Worm (Caenorhabditis elegans) whole organism, dauer: ENCODE results near the gene K02H11.4.

ENCODE experiments used
- unc-62 ChIP-seq: sonication (generic microtip); optimal IDR thresholded peaks from 2 replicates; lab custom pipeline; 2017; ENCODE audit warnings: missing biosample characterization, missing genetic modification reagents, missing genetic modification characterization

K02H11.4 gene

DNA sequence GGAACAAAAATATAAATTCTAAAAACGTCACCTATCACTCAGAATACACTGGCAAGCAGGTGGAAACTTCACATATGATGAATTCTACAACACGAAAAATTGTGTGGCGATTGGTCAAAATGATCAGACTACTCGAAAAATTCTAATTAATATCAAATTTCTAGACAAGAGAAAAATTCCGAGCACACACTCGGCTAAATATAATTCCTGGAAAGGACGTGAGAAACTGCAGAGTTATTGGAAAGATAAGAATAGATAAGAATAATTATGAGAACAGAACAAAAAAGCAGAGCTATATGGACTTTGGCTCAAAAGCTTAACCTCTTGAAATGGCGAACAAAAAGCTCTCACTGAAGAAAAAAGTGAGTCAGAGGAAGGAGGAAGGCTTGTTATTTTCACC lies 43.8 kb downstream of the K02H11.4 start:
- no peak for TF ChIP-seq unc-62 (GFP tag; lab: Kevin White, UChicago)

DNA sequence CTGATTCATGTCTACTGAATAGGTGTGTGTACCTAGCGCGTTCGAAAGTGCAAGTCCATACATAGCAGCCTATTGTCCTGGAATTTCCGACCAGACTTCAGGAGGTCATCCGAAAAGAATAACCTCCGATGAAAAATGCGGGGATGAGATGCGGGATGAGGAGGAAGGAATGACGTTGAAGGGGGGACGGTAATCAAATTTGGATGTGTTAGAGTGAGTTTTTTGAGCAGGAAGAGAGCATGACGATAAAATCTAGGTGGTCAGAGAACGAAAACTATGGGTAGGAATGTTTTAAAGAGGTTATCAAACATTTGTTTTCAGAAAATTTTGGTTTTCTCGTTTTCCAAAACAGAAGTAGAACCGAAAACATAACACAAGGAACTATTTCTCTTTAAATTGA lies 45.0 kb downstream of the K02H11.4 start:
- TF ChIP-seq unc-62 (GFP tag; lab: Kevin White, UChicago), result no peak

ce11 chrV:1481742-1482141 lies 49.3 kb downstream of the K02H11.4 start, which contains the start of gene C38C3.4:
Gene C38C3.4, plus strand, starts transcription at chrV:1482042.
- no peak for TF ChIP-seq unc-62 (GFP tag; lab: Kevin White, UChicago)

ce11 chrV:1480841-1481240 lies 50.2 kb downstream of the K02H11.4 start:
- no peak for TF ChIP-seq unc-62 (GFP tag; lab: Kevin White, UChicago)
